Fruit fly (Drosophila melanogaster) whole organism, embryonic: Measurements from ENCODE around the gene CG12560.

Experiments
- B-H2 ChIP-seq: fragments of 200-800 bp; sonication (Bioruptor generic); optimal IDR thresholded peaks from 2 replicates; lab custom pipeline; 2018; ENCODE audit warnings: missing biosample characterization, mild to moderate bottlenecking, missing genetic modification characterization
- Bdp1 ChIP-seq: fragments of 200-800 bp; sonication (Bioruptor generic); optimal IDR thresholded peaks from 3 replicates; lab custom pipeline; 2016; ENCODE audit warnings: missing biosample characterization, missing genetic modification characterization
- BtbVII ChIP-seq: fragments of 200-800 bp; sonication (Bioruptor generic); optimal IDR thresholded peaks from 3 replicates; lab custom pipeline; 2017; ENCODE audit warnings: missing biosample characterization, mild to moderate bottlenecking, missing genetic modification characterization
- CG10959 ChIP-seq: fragments of 200-800 bp; sonication (Bioruptor generic); IDR thresholded peaks from 2 replicates; pipeline ENCODE4 v1.3.6; 2022; ENCODE audit warnings: missing biosample characterization, missing genetic modification characterization
- CG11696 ChIP-seq: fragments of 200-800 bp; sonication (Bioruptor generic); IDR thresholded peaks from 2 replicates; pipeline ENCODE4 v1.3.6; 2022; ENCODE audit warnings: missing biosample characterization, missing genetic modification characterization
- CG11723 ChIP-seq: fragments of 200-800 bp; sonication (Bioruptor generic); optimal IDR thresholded peaks from 2 replicates; lab custom pipeline; 2017; ENCODE audit warnings: missing biosample characterization, mild to moderate bottlenecking, missing genetic modification characterization
- CG14965 ChIP-seq: fragments of 200-800 bp; sonication (Bioruptor generic); optimal IDR thresholded peaks from 2 replicates; lab custom pipeline; 2016; ENCODE audit warnings: missing biosample characterization, missing genetic modification characterization, borderline replicate concordance
- CG16863 ChIP-seq: fragments of 200-800 bp; sonication (Bioruptor generic); optimal IDR thresholded peaks from 3 replicates; lab custom pipeline; 2016; ENCODE audit warnings: missing biosample characterization, missing genetic modification characterization
- CG18619 ChIP-seq: fragments of 200-800 bp; sonication (Bioruptor generic); optimal IDR thresholded peaks from 3 replicates; lab custom pipeline; 2017; ENCODE audit warnings: missing biosample characterization, mild to moderate bottlenecking, missing genetic modification characterization
- CG2875 ChIP-seq: fragments of 200-800 bp; sonication (Bioruptor generic); optimal IDR thresholded peaks from 2 replicates; lab custom pipeline; 2017; ENCODE audit warnings: missing biosample characterization, mild to moderate bottlenecking, missing genetic modification characterization, missing genetic modification reagents
- CG2889 ChIP-seq: fragments of 200-800 bp; sonication (Bioruptor generic); IDR thresholded peaks from 3 replicates; pipeline ENCODE4 v1.3.6; 2022; ENCODE audit warnings: missing biosample characterization, missing genetic modification characterization
- CG31441 ChIP-seq: fragments of 200-800 bp; sonication (Bioruptor generic); IDR thresholded peaks from 2 replicates; pipeline ENCODE4 v1.3.6; 2022; ENCODE audit warnings: missing biosample characterization, missing genetic modification characterization
- CG3838 ChIP-seq: fragments of 200-800 bp; sonication (Bioruptor generic); optimal IDR thresholded peaks from 3 replicates; lab custom pipeline; 2016; ENCODE audit warnings: missing biosample characterization, missing genetic modification characterization
- CG42726 ChIP-seq: fragments of 200-800 bp; sonication (Bioruptor generic); IDR thresholded peaks from 2 replicates; pipeline ENCODE4 v1.3.6; 2022; ENCODE audit warnings: missing biosample characterization, missing genetic modification characterization; ENCODE audit not compliant: partially characterized antibody
- CG5953 ChIP-seq: fragments of 200-800 bp; sonication (Bioruptor generic); IDR thresholded peaks from 2 replicates; pipeline ENCODE4 v1.3.6; 2022; ENCODE audit warnings: missing biosample characterization, missing genetic modification characterization
- CG6683 ChIP-seq: fragments of 200-800 bp; sonication (Bioruptor generic); optimal IDR thresholded peaks from 2 replicates; lab custom pipeline; 2017; ENCODE audit warnings: missing biosample characterization, mild to moderate bottlenecking, missing genetic modification characterization, missing genetic modification reagents
- CG7357 ChIP-seq: fragments of 200-800 bp; sonication (Bioruptor generic); IDR thresholded peaks from 3 replicates; pipeline ENCODE4 v1.3.6; 2022; ENCODE audit warnings: missing biosample characterization, missing genetic modification characterization
- CTCF ChIP-seq: fragments of 200-800 bp; sonication (Bioruptor generic); optimal IDR thresholded peaks from 2 replicates; lab custom pipeline; 2017; ENCODE audit warnings: missing biosample characterization, mild to moderate bottlenecking, missing genetic modification characterization, moderate library complexity
- Ets97D ChIP-seq: fragments of 200-800 bp; sonication (Bioruptor generic); optimal IDR thresholded peaks from 3 replicates; lab custom pipeline; 2016; ENCODE audit warnings: missing biosample characterization, missing genetic modification characterization
- HLH54F ChIP-seq: fragments of 200-800 bp; sonication (Bioruptor generic); optimal IDR thresholded peaks from 3 replicates; lab custom pipeline; 2016; ENCODE audit warnings: missing biosample characterization, missing genetic modification characterization
- HmgZ ChIP-seq: fragments of 200-800 bp; sonication (Bioruptor generic); optimal IDR thresholded peaks from 2 replicates; lab custom pipeline; 2018; ENCODE audit warnings: missing biosample characterization, mild to moderate bottlenecking, missing genetic modification characterization
- Hmx ChIP-seq: fragments of 200-800 bp; sonication (Bioruptor generic); optimal IDR thresholded peaks from 2 replicates; lab custom pipeline; 2016; ENCODE audit warnings: missing biosample characterization, missing genetic modification characterization
- Hr78 ChIP-seq, 2 experiments: fragments of 200-800 bp in 1 of 2; fragments of >200 bp in 1 of 2; sonication (Bioruptor generic) in 1 of 2; optimal IDR thresholded peaks; 2 replicates each; lab custom pipeline; 2017 to 2019; ENCODE audit warnings: missing biosample characterization in 2 of 2, missing genetic modification characterization in 2 of 2, mild to moderate bottlenecking in 1 of 2, moderate library complexity in 1 of 2
- Lhr ChIP-seq: fragments of 200-800 bp; sonication (Bioruptor generic); optimal IDR thresholded peaks from 3 replicates; lab custom pipeline; 2017; ENCODE audit warnings: mild to moderate bottlenecking, missing biosample characterization, missing genetic modification reagents, missing genetic modification characterization
- Spps ChIP-seq: fragments of 200-800 bp; sonication (Bioruptor generic); optimal IDR thresholded peaks from 2 replicates; lab custom pipeline; 2018; ENCODE audit warnings: missing biosample characterization, mild to moderate bottlenecking, missing genetic modification characterization
- bigmax ChIP-seq: fragments of 200-800 bp; sonication (Bioruptor generic); optimal IDR thresholded peaks from 2 replicates; lab custom pipeline; 2018; ENCODE audit warnings: missing biosample characterization, mild to moderate bottlenecking, missing genetic modification characterization
- bowl ChIP-seq: fragments of 200-800 bp; sonication (Bioruptor generic); IDR thresholded peaks from 2 replicates; pipeline ENCODE4 v1.3.6; 2022; ENCODE audit warnings: missing biosample characterization, missing genetic modification characterization
- bsh ChIP-seq, 2 experiments: fragments of 200-800 bp; sonication (Bioruptor generic); optimal IDR thresholded peaks; 2 replicates each; lab custom pipeline; 2017 to 2018; ENCODE audit warnings: mild to moderate bottlenecking in 2 of 2, missing biosample characterization in 2 of 2, missing genetic modification characterization in 2 of 2, moderate library complexity in 1 of 2
- btn ChIP-seq: fragments of 200-800 bp; sonication (Bioruptor generic); optimal IDR thresholded peaks from 2 replicates; lab custom pipeline; 2016; ENCODE audit warnings: missing biosample characterization, missing genetic modification characterization
- caup ChIP-seq: fragments of 200-800 bp; sonication (Bioruptor generic); optimal IDR thresholded peaks from 3 replicates; lab custom pipeline; 2017; ENCODE audit warnings: missing biosample characterization, mild to moderate bottlenecking, missing genetic modification characterization, moderate library complexity; ENCODE audit not compliant: severe bottlenecking
- chif ChIP-seq, 2 experiments: fragments of 200-800 bp; sonication (Bioruptor generic); optimal IDR thresholded peaks; 3 replicates each; lab custom pipeline; 2016; ENCODE audit warnings: missing biosample characterization in 2 of 2, missing genetic modification characterization in 2 of 2
- ci ChIP-seq: fragments of 200-800 bp; sonication (Bioruptor generic); IDR thresholded peaks from 3 replicates; pipeline ENCODE4 v1.3.6; 2022; ENCODE audit warnings: missing biosample characterization, missing genetic modification characterization
- crc ChIP-seq: fragments of 200-800 bp; sonication (Bioruptor generic); optimal IDR thresholded peaks from 2 replicates; lab custom pipeline; 2016; ENCODE audit warnings: missing biosample characterization, missing genetic modification characterization
- crp ChIP-seq, 2 experiments: fragments of 200-800 bp; sonication (Bioruptor generic); optimal IDR thresholded peaks; 2 replicates in 1 of 2; 3 replicates in 1 of 2; lab custom pipeline; 2017; ENCODE audit warnings: missing biosample characterization in 2 of 2, missing genetic modification characterization in 2 of 2, mild to moderate bottlenecking in 1 of 2, moderate library complexity in 1 of 2
- danr ChIP-seq: fragments of 200-800 bp; sonication (Bioruptor generic); IDR thresholded peaks from 2 replicates; pipeline ENCODE4 v1.3.6; 2022; ENCODE audit warnings: missing biosample characterization, missing genetic modification characterization
- dmrt99B ChIP-seq: fragments of 200-800 bp; sonication (Bioruptor generic); optimal IDR thresholded peaks from 2 replicates; lab custom pipeline; 2018; ENCODE audit warnings: missing biosample characterization, mild to moderate bottlenecking, missing genetic modification characterization, moderate library complexity
- ewg ChIP-seq: fragments of 200-800 bp; sonication (Bioruptor generic); optimal IDR thresholded peaks from 3 replicates; lab custom pipeline; 2017; ENCODE audit warnings: mild to moderate bottlenecking, missing biosample characterization, missing genetic modification reagents, missing genetic modification characterization
- hb ChIP-seq: fragments of 200-800 bp; sonication (Bioruptor generic); IDR thresholded peaks from 3 replicates; pipeline ENCODE4 v1.3.6; 2022; ENCODE audit warnings: missing biosample characterization, missing genetic modification characterization; ENCODE audit not compliant: partially characterized antibody
- her ChIP-seq: fragments of 200-800 bp; sonication (Bioruptor generic); optimal IDR thresholded peaks from 2 replicates; lab custom pipeline; 2016; ENCODE audit warnings: missing biosample characterization, missing genetic modification characterization
- ken ChIP-seq: fragments of 200-800 bp; sonication (Bioruptor generic); IDR thresholded peaks from 3 replicates; pipeline ENCODE4 v1.3.6; 2022; ENCODE audit warnings: missing biosample characterization, missing genetic modification characterization
- psq ChIP-seq: fragments of 200-800 bp; sonication (Bioruptor generic); optimal IDR thresholded peaks from 2 replicates; lab custom pipeline; 2017; ENCODE audit warnings: missing biosample characterization, missing genetic modification characterization
- pum ChIP-seq: fragments of 200-800 bp; sonication (Bioruptor generic); optimal IDR thresholded peaks from 2 replicates; lab custom pipeline; 2016; ENCODE audit warnings: missing biosample characterization, missing genetic modification characterization
- ranshi ChIP-seq: fragments of 200-800 bp; sonication (Bioruptor generic); IDR thresholded peaks from 2 replicates; pipeline ENCODE4 v1.3.6; 2022; ENCODE audit warnings: missing biosample characterization, missing genetic modification characterization
- repo ChIP-seq: fragments of 200-800 bp; sonication (Bioruptor generic); optimal IDR thresholded peaks from 2 replicates; lab custom pipeline; 2016; ENCODE audit warnings: missing biosample characterization, missing genetic modification characterization
- salm ChIP-seq: fragments of 200-800 bp; sonication (Bioruptor generic); optimal IDR thresholded peaks from 2 replicates; lab custom pipeline; 2018; ENCODE audit warnings: missing biosample characterization, mild to moderate bottlenecking, missing genetic modification characterization
- schlank ChIP-seq: fragments of 200-800 bp; sonication (Bioruptor generic); optimal IDR thresholded peaks from 2 replicates; lab custom pipeline; 2018; ENCODE audit warnings: missing biosample characterization, mild to moderate bottlenecking, missing genetic modification characterization
- twi ChIP-seq: fragments of 200-800 bp; optimal IDR thresholded peaks from 2 replicates; lab custom pipeline; 2019; ENCODE audit warnings: missing biosample characterization, mild to moderate bottlenecking, missing genetic modification characterization, moderate library complexity

Gene CG12560

dm6 chr2L:7993062-7993685 lies 16.1 kb downstream of the CG12560 start (continued):
- TF ChIP-seq B-H2 (GFP tag; lab: Kevin White, UChicago) (no peak), HLH54F (no peak), crc (no peak), hb (no peak), ken (GFP tag; lab: Robert Waterston, UW) (no peak), Lhr (no peak), chif (GFP tag; optimal IDR thresholded peaks at IDR 0.05; lab: Kevin White, UChicago) (no peak), CG10959 (GFP tag; lab: Robert Waterston, UW) (no peak), Ets97D (no peak), CG2875 (GFP tag; lab: Kevin White, UChicago) (no peak), Hr78 (GFP tag; optimal IDR thresholded peaks at IDR 0.05; lab: Kevin White, UChicago) (no peak), CG14965 (no peak), CG11696 (GFP tag; lab: Robert Waterston, UW) (no peak), repo (GFP tag; lab: Kevin White, UChicago) (no peak), CG18619 (no peak), btn (no peak), CG5953 (GFP tag; lab: Robert Waterston, UW) (no peak), psq (GFP tag; lab: Kevin White, UChicago) (no peak), pum (GFP tag; lab: Kevin White, UChicago) (no peak), HmgZ (tag; lab: Kevin White, UChicago) (no peak), CG31441 (no peak), twi (tag; lab: Kevin White, UChicago) (no peak), caup (GFP tag; lab: Kevin White, UChicago) (no peak), Bdp1 (no peak), Hmx (GFP tag; lab: Kevin White, UChicago) (no peak), her (GFP tag; lab: Kevin White, UChicago) (peak; percentile 28), salm (tag; lab: Kevin White, UChicago) (no peak), CG7357 (no peak), bsh (GFP tag; optimal IDR thresholded peaks at IDR 0.05; lab: Kevin White, UChicago) (no peak), ci (GFP tag; lab: Robert Waterston, UW) (peak; percentile 61; the same call in 1 of the 3 replicates), CG42726 (GFP tag; lab: Robert Waterston, UW) (no peak), ewg (GFP tag; lab: Kevin White, UChicago) (peak; percentile 35), bowl (GFP tag; lab: Robert Waterston, UW) (no peak), schlank (no peak), Spps (tag; lab: Kevin White, UChicago) (no peak), danr (no peak), bigmax (GFP tag; lab: Kevin White, UChicago) (peak; percentile 38), dmrt99B (no peak), ranshi (no peak), CG6683 (no peak), CTCF (GFP tag; lab: Kevin White, UChicago) (no peak), CG16863 (no peak), CG11723 (no peak), CG3838 (GFP tag; lab: Kevin White, UChicago) (no peak), BtbVII (GFP tag; lab: Kevin White, UChicago) (no peak), crp (GFP tag; optimal IDR thresholded peaks at IDR 0.05; lab: Kevin White, UChicago) (no peak), CG2889 (GFP tag; lab: Robert Waterston, UW) (no peak)
